Fruit fly (Drosophila melanogaster) whole organism: ENCODE data around the gene Rpt3.
A peak's percentile ranks its signal among the peaks of the same experiment; 100 is the strongest.

ENCODE experiments used
- CG8478 ChIP-seq: fragments of >200 bp; optimal IDR thresholded peaks from 2 replicates; lab custom pipeline; 2018; ENCODE audit warnings: inconsistent platforms
- Dll ChIP-seq: fragments of >200 bp; optimal IDR thresholded peaks from 2 replicates; lab custom pipeline; 2017
- EcR ChIP-seq, 2 experiments: fragments of >200 bp; optimal IDR thresholded peaks; 2 replicates each; lab custom pipeline; 2017; ENCODE audit warnings: missing biosample characterization in 2 of 2, missing genetic modification characterization in 2 of 2, missing genetic modification reagents in 2 of 2
- pan ChIP-seq: fragments of >200 bp; optimal IDR thresholded peaks from 2 replicates; lab custom pipeline; 2017
- psq ChIP-seq: fragments of >200 bp; optimal IDR thresholded peaks from 2 replicates; lab custom pipeline; 2017
- usp ChIP-seq: fragments of >200 bp; optimal IDR thresholded peaks from 2 replicates; lab custom pipeline; 2017; ENCODE audit warnings: missing biosample characterization, missing genetic modification characterization, mixed read lengths

The Rpt3 gene

DNA sequence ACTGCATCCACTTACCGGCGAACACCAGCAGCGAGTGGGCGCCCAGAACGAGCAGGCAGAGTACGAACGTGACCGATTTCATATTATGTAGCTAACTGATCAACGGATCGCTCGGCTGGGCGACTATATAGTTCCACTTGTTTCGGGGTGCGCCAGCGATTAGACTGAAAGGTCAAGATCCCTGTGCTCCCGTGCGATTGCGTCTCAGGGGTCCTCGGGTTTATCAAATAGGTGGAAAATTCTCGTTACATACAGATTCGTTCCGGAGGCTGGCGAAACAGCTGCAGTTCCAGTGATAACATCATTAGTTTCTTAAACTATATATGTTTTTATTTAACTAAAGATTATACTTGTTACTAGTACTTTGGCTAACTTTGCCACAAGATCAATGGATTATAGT lies 15.3 kb downstream of the Rpt3 start, which contains the start of gene ssp7:
ssp7 (minus strand) TSS at position 101 of the 400 bp plus-strand sequence.
- TF ChIP-seq EcR (GFP tag; optimal IDR thresholded peaks at IDR 0.05; lab: Kevin White, UChicago) (no peak), Dll (lab: Kevin White, UChicago) (no peak), usp (GFP tag; lab: Kevin White, UChicago) (no peak), pan (lab: Kevin White, UChicago) (no peak), CG8478 (no peak), psq (no peak)

DNA sequence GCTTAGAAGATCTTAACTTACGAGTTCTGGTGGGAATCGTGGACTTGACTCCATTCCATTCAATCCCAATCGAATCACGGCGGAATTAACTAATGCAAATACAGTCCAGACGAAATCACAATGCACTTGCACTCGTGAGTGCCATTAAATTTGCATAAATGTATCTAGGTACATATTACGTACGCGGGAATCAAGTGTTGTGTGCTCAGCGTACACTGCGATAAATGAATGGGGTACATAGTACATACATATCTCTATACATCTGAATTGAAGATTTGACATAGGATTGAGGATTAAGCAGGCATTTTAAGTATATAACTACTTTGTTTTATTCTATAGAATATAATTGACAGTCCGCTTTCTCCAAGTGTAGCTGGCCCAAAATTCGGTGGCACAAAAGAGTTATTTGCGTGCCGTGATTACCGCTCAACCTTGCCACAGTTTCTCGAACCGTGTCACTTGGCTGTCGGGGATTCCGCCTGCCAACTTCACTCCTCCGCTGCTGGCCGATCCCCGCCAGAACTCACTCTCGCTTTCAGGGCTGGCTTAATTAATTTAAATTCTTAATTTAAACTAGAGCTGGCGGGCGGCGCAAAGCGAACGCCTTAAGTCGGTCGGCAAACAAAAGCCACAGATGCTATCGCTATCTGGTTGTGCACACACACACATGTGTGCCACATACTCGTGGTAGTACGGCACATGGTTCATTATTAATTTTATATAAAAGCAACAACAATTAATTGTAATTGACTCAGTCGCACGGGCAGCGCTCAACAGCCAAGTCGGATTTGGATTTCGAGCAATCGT lies 17.1 kb downstream of the Rpt3 start, which contains the start of the genes CG15199 and CG15202:
CG15199 (minus strand) TSS at position 51 of the 807 bp plus-strand sequence.
CG15202 (plus strand) TSS at position 757 of the 807 bp plus-strand sequence.
- TF ChIP-seq CG8478 = no peak

- TF ChIP-seq CG8478 = no peak
- TF ChIP-seq Dll (lab: Kevin White, UChicago) = no peak
- TF ChIP-seq psq = no peak
- no peak for TF ChIP-seq EcR (GFP tag; optimal IDR thresholded peaks at IDR 0.05; lab: Kevin White, UChicago)
- TF ChIP-seq usp (GFP tag; lab: Kevin White, UChicago) = no peak
- TF ChIP-seq pan (lab: Kevin White, UChicago) = no peak
These were observed 18.9 kb downstream of the Rpt3 start, which contains the start of gene CG15201 for dm6 chrX:11143820-11144219. CG15201 (plus strand) TSS chrX:11144120.

DNA sequence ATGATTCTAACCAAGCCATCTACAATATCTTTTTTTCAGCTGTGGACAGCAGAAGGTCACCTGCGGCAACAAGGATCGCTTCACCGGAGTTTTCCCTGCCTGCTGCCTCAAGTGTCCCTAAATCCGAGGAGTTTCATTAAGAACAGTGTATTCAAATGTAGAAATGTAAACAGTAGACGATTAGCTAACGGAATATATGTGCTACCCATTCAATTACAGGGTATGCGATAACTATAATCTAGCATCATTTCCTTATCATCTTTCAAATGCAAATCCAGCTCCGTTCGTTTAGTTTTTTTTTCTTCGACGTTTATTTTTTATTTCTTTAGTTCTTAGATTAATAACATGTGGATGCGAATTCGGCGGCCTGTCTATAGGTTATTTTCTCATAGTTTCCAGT lies 19.7 kb downstream of the Rpt3 start:
- TF ChIP-seq psq (no peak), pan (lab: Kevin White, UChicago) (no peak), Dll (lab: Kevin White, UChicago) (no peak), CG8478 (no peak), EcR (GFP tag; optimal IDR thresholded peaks at IDR 0.05; lab: Kevin White, UChicago) (no peak), usp (GFP tag; lab: Kevin White, UChicago) (no peak)

- TF ChIP-seq EcR (GFP tag; optimal IDR thresholded peaks at IDR 0.05; lab: Kevin White, UChicago) (no peak), psq (no peak), pan (lab: Kevin White, UChicago) (no peak), CG8478 (no peak), Dll (lab: Kevin White, UChicago) (no peak), usp (GFP tag; lab: Kevin White, UChicago) (no peak)
These were observed 21.8 kb downstream of the Rpt3 start for dm6 chrX:11146598-11147176.

dm6 chrX:11147553-11148067 lies 22.7 kb downstream of the Rpt3 start:
- no peak for TF ChIP-seq usp (GFP tag; lab: Kevin White, UChicago)
- TF ChIP-seq EcR (GFP tag; optimal IDR thresholded peaks at IDR 0.05; lab: Kevin White, UChicago) = no peak
- TF ChIP-seq psq = no peak
- no peak for TF ChIP-seq CG8478
- TF ChIP-seq pan (lab: Kevin White, UChicago) = no peak

dm6 chrX:11148272-11148835 lies 23.5 kb downstream of the Rpt3 start, which contains the start of gene Ran:
Ran (minus strand) TSS chrX:11148716.
- no peak for TF ChIP-seq EcR (GFP tag; optimal IDR thresholded peaks at IDR 0.05; lab: Kevin White, UChicago)
- TF ChIP-seq usp (GFP tag; lab: Kevin White, UChicago) = no peak
- no peak for TF ChIP-seq pan (lab: Kevin White, UChicago)
- no peak for TF ChIP-seq CG8478
- TF ChIP-seq Dll (lab: Kevin White, UChicago) = no peak
- no peak for TF ChIP-seq psq

dm6 chrX:11149201-11149600 lies 24.3 kb downstream of the Rpt3 start, which contains the start of gene Lint-1:
Lint-1 (plus strand) TSS chrX:11149323.
- TF ChIP-seq usp (GFP tag; lab: Kevin White, UChicago) (no peak), Dll (lab: Kevin White, UChicago) (no peak), pan (lab: Kevin White, UChicago) (no peak), psq (no peak), EcR (GFP tag; optimal IDR thresholded peaks at IDR 0.05; lab: Kevin White, UChicago) (no peak), CG8478 (no peak)

DNA sequence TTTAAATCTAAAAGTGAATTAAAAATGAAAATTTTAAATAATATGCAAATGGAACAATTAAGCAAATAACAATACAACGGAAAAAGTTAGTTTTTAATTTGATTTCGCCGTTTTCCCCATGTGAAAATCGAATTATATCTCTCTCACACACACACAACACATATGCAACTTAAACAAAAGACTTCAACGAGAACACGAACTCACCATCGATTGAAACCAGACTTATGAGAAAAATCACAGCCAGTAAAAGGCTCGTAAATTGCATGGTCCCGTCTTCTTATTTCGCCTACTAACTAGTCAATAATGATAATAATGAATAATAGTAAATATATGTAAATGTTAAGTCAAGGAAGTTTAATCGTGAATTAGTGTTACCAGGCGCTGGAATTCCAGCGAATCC lies 28.5 kb downstream of the Rpt3 start:
- TF ChIP-seq EcR (GFP tag; optimal IDR thresholded peaks at IDR 0.05; lab: Kevin White, UChicago) (no peak), usp (GFP tag; lab: Kevin White, UChicago) (no peak), psq (no peak), Dll (lab: Kevin White, UChicago) (no peak), CG8478 (no peak), pan (lab: Kevin White, UChicago) (no peak)

- TF ChIP-seq Dll (lab: Kevin White, UChicago) = no peak
These were observed 29.1 kb downstream of the Rpt3 start, which contains the start of the genes rtv and Dlic for dm6 chrX:11153826-11154510. rtv (minus strand) TSS chrX:11153990. Dlic (plus strand) TSS chrX:11154421.

dm6 chrX:11154511-11155197 lies 29.8 kb downstream of the Rpt3 start:
- TF ChIP-seq psq = no peak
- peak; percentile 83 for TF ChIP-seq Dll (lab: Kevin White, UChicago)
- peak; percentile 56 for TF ChIP-seq CG8478
